Fruit fly (Drosophila melanogaster) whole organism, wandering third instar larva: ENCODE results near the gene Notum.
A peak's percentile ranks its signal among the peaks of the same experiment; 100 is the strongest.

ENCODE experiments used
- CG32264 ChIP-seq: fragments of 200-800 bp; sonication (Bioruptor generic); optimal IDR thresholded peaks from 2 replicates; lab custom pipeline; 2016; ENCODE audit warnings: missing biosample characterization, missing genetic modification characterization
- CrebA ChIP-seq: fragments of 200-800 bp; sonication (Bioruptor generic); optimal IDR thresholded peaks from 2 replicates; lab custom pipeline; 2016; ENCODE audit warnings: missing biosample characterization, mild to moderate bottlenecking, missing genetic modification characterization, borderline replicate concordance
- Hr83 ChIP-seq: fragments of 200-300 bp; sonication (Bioruptor generic); optimal IDR thresholded peaks from 2 replicates; lab custom pipeline; 2016; ENCODE audit warnings: missing biosample characterization, mild to moderate bottlenecking, missing genetic modification characterization, moderate library complexity; ENCODE audit not compliant: poor library complexity, severe bottlenecking
- dsf ChIP-seq: sonication (Bioruptor generic); optimal IDR thresholded peaks from 2 replicates; lab custom pipeline; 2016; ENCODE audit warnings: missing biosample characterization, missing genetic modification characterization, borderline replicate concordance
- fru ChIP-seq: fragments of 200-800 bp; sonication (Bioruptor generic); optimal IDR thresholded peaks from 3 replicates; lab custom pipeline; 2016; ENCODE audit warnings: missing biosample characterization, mild to moderate bottlenecking, missing genetic modification characterization
- pan ChIP-seq: fragments of >200 bp; optimal IDR thresholded peaks from 2 replicates; lab custom pipeline; 2017
- sage ChIP-seq: fragments of 200-800 bp; sonication (Bioruptor generic); optimal IDR thresholded peaks from 2 replicates; lab custom pipeline; 2016; ENCODE audit warnings: missing biosample characterization, mild to moderate bottlenecking, missing genetic modification characterization
- woc ChIP-seq: sonication (Bioruptor generic); optimal IDR thresholded peaks from 2 replicates; lab custom pipeline; 2016; ENCODE audit warnings: missing biosample characterization, mild to moderate bottlenecking, missing genetic modification characterization

DNA sequence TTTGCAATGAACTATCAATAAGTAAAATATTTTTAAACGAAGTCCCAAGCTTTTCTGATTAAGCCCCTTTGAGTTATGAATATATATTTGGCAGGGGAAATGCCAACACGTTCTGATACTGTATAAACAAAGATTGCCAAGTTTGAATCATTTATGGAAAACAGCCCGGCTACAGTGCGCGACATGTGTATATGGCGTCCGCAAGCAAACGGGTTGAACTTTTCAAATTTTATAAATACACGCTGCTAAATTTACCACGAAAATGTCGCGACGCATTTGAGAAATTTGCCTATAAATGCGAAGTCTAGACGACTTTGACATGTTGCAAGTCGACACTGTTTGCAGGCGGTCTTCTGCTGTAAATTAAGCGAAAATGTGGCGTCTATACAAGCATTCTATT lies 24.8 kb downstream of the Notum start:
- no peak for TF ChIP-seq pan (lab: Kevin White, UChicago)
- no peak for TF ChIP-seq CrebA (GFP tag; lab: Kevin White, UChicago)
- no peak for TF ChIP-seq sage (GFP tag; lab: Kevin White, UChicago)
- TF ChIP-seq woc (GFP tag; lab: Kevin White, UChicago), result peak; percentile 16
- peak; percentile 61 for TF ChIP-seq fru
- no peak for TF ChIP-seq Hr83 (GFP tag; lab: Kevin White, UChicago)
- TF ChIP-seq dsf, result no peak
- peak; percentile 44 for TF ChIP-seq CG32264
